Fruit fly (Drosophila melanogaster): ENCODE data around the gene Rph.

DNA sequence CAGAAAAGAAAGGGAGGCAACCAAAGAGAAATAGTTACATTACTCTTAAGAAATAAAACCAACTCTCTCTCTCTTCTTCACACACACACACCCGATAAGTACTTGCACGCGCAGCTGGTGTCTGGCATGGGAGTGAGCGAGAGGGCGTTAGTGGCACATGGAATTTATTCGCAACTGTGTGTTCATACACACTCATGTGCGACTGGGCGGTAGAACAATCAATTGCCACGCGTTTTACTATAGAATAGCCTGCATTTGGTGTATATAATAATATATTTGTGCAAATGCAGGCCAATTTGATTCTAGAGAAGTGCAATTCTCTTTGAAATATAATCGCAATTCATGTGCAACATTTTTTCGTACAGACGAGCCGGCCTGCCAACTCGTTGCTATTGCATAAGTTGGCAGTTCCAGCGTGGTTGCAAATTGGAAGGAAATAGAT is 28.5 kb upstream of the Rph start:
- no peak for TF ChIP-seq Dll (optimal IDR thresholded peaks at IDR 0.05)
- TF ChIP-seq pan (optimal IDR thresholded peaks at IDR 0.05), result no peak
- TF ChIP-seq CG8478 (optimal IDR thresholded peaks at IDR 0.05), result no peak
- no peak for TF ChIP-seq EcR (GFP tag; optimal IDR thresholded peaks at IDR 0.05)
- no peak for TF ChIP-seq psq (optimal IDR thresholded peaks at IDR 0.05)
- no peak for TF ChIP-seq usp (GFP tag; optimal IDR thresholded peaks at IDR 0.05)
